Fruit fly (Drosophila melanogaster) whole organism, prepupa: ENCODE measurements around the gene CG14561.
A peak's percentile ranks its signal among the peaks of the same experiment; 100 is the strongest.

Experiments
- Blimp-1 ChIP-seq: fragments of 200-800 bp; sonication (Bioruptor generic); optimal IDR thresholded peaks from 3 replicates; lab custom pipeline; 2017; ENCODE audit warnings: missing biosample characterization, missing genetic modification characterization, mild to moderate bottlenecking, moderate library complexity, missing genetic modification reagents
- CG11294 ChIP-seq: fragments of 200-800 bp; sonication (Bioruptor generic); IDR thresholded peaks from 2 replicates; pipeline ENCODE4 v1.3.6; 2022; ENCODE audit warnings: missing biosample characterization, missing genetic modification characterization
- CG11902 ChIP-seq: fragments of 200-800 bp; sonication (Bioruptor generic); optimal IDR thresholded peaks from 3 replicates; lab custom pipeline; 2016; ENCODE audit warnings: missing biosample characterization, missing genetic modification characterization
- CG15336 ChIP-seq: fragments of 200-800 bp; sonication (Bioruptor generic); IDR thresholded peaks from 2 replicates; pipeline ENCODE4 v1.3.6; 2022; ENCODE audit warnings: missing biosample characterization, missing genetic modification characterization
- CG1621 ChIP-seq: fragments of 200-800 bp; sonication (Bioruptor generic); optimal IDR thresholded peaks from 3 replicates; lab custom pipeline; 2018; ENCODE audit warnings: missing biosample characterization, mild to moderate bottlenecking, missing genetic modification characterization
- CG16779 ChIP-seq: fragments of 200-800 bp; sonication (Bioruptor generic); optimal IDR thresholded peaks from 3 replicates; lab custom pipeline; 2017; ENCODE audit warnings: missing biosample characterization, mild to moderate bottlenecking, missing genetic modification characterization
- CG3032 ChIP-seq: fragments of 200-800 bp; optimal IDR thresholded peaks from 2 replicates; lab custom pipeline; 2019; ENCODE audit warnings: missing biosample characterization, mild to moderate bottlenecking, missing genetic modification characterization, moderate library complexity
- CG32006 ChIP-seq: fragments of 200-800 bp; sonication (Bioruptor generic); optimal IDR thresholded peaks from 3 replicates; lab custom pipeline; 2017; ENCODE audit warnings: missing biosample characterization, mild to moderate bottlenecking, missing genetic modification characterization
- CG3919 ChIP-seq: fragments of 200-800 bp; sonication (Bioruptor generic); optimal IDR thresholded peaks from 3 replicates; lab custom pipeline; 2016; ENCODE audit warnings: missing biosample characterization, missing genetic modification characterization
- CG4318 ChIP-seq: fragments of 200-800 bp; sonication (Bioruptor generic); optimal IDR thresholded peaks from 3 replicates; lab custom pipeline; 2017; ENCODE audit warnings: missing biosample characterization, mild to moderate bottlenecking, missing genetic modification characterization
- CG6163 ChIP-seq: fragments of 200-800 bp; sonication (Bioruptor generic); IDR thresholded peaks from 3 replicates; pipeline ENCODE4 v1.3.6; 2022; ENCODE audit warnings: missing biosample characterization, missing genetic modification characterization
- CG6276 ChIP-seq: fragments of 200-800 bp; sonication (Bioruptor generic); optimal IDR thresholded peaks from 2 replicates; lab custom pipeline; 2017; ENCODE audit warnings: missing biosample characterization, mild to moderate bottlenecking, missing genetic modification characterization
- CG6792 ChIP-seq: fragments of 200-800 bp; sonication (Bioruptor generic); optimal IDR thresholded peaks from 3 replicates; lab custom pipeline; 2016; ENCODE audit warnings: missing biosample characterization, missing genetic modification characterization
- CG6854 ChIP-seq: fragments of 200-800 bp; sonication (Bioruptor generic); optimal IDR thresholded peaks from 2 replicates; lab custom pipeline; 2017; ENCODE audit warnings: missing biosample characterization, mild to moderate bottlenecking, missing genetic modification characterization
- CG7368 ChIP-seq: fragments of 200-800 bp; sonication (Bioruptor generic); optimal IDR thresholded peaks from 3 replicates; lab custom pipeline; 2016; ENCODE audit warnings: missing biosample characterization, missing genetic modification characterization
- CG8119 ChIP-seq: fragments of 200-800 bp; sonication (Bioruptor generic); IDR thresholded peaks from 3 replicates; pipeline ENCODE4 v1.3.6; 2022; ENCODE audit warnings: missing biosample characterization, missing genetic modification characterization
- CG8319 ChIP-seq: fragments of 200-800 bp; sonication (Bioruptor generic); optimal IDR thresholded peaks from 3 replicates; lab custom pipeline; 2016; ENCODE audit warnings: missing biosample characterization, missing genetic modification characterization
- CG8632 ChIP-seq: fragments of 200-800 bp; sonication (Bioruptor generic); optimal IDR thresholded peaks from 3 replicates; lab custom pipeline; 2016; ENCODE audit warnings: missing biosample characterization, missing genetic modification characterization
- Eip75B ChIP-seq: fragments of 200-800 bp; sonication (Bioruptor generic); optimal IDR thresholded peaks from 3 replicates; lab custom pipeline; 2016; ENCODE audit warnings: missing biosample characterization, missing genetic modification characterization
- Eip93F ChIP-seq: fragments of 200-800 bp; sonication (Bioruptor generic); optimal IDR thresholded peaks from 2 replicates; lab custom pipeline; 2016; ENCODE audit warnings: missing biosample characterization, mild to moderate bottlenecking, missing genetic modification characterization
- Ets96B ChIP-seq: fragments of 200-800 bp; optimal IDR thresholded peaks from 2 replicates; lab custom pipeline; 2019; ENCODE audit warnings: missing biosample characterization, mild to moderate bottlenecking, missing genetic modification characterization, moderate library complexity
- Gug ChIP-seq: fragments of 200-800 bp; sonication (Bioruptor generic); IDR thresholded peaks from 2 replicates; pipeline ENCODE4 v1.3.6; 2022; ENCODE audit warnings: missing biosample characterization, missing genetic modification characterization
- Hr38 ChIP-seq: sonication (Bioruptor generic); optimal IDR thresholded peaks from 2 replicates; lab custom pipeline; 2016; ENCODE audit warnings: missing biosample characterization, missing genetic modification characterization
- Hr39 ChIP-seq: fragments of 200-800 bp; sonication (Bioruptor generic); optimal IDR thresholded peaks from 2 replicates; lab custom pipeline; 2016; ENCODE audit warnings: missing biosample characterization, missing genetic modification characterization
- Hr4 ChIP-seq: fragments of 200-800 bp; sonication (Bioruptor generic); optimal IDR thresholded peaks from 3 replicates; lab custom pipeline; 2016; ENCODE audit warnings: missing biosample characterization, missing genetic modification characterization
- Lpt ChIP-seq: fragments of 200-800 bp; sonication (Bioruptor generic); optimal IDR thresholded peaks from 3 replicates; lab custom pipeline; 2016; ENCODE audit warnings: missing biosample characterization, missing genetic modification characterization
- Smox ChIP-seq: fragments of 200-800 bp; sonication (Bioruptor generic); optimal IDR thresholded peaks from 3 replicates; lab custom pipeline; 2016; ENCODE audit warnings: missing biosample characterization, missing genetic modification characterization
- Sox14 ChIP-seq: fragments of 200-800 bp; sonication (Bioruptor generic); optimal IDR thresholded peaks from 3 replicates; lab custom pipeline; 2016; ENCODE audit warnings: missing biosample characterization, missing genetic modification characterization
- Sox15 ChIP-seq: fragments of 200-800 bp; sonication (Bioruptor generic); optimal IDR thresholded peaks from 3 replicates; lab custom pipeline; 2016; ENCODE audit warnings: missing biosample characterization, missing genetic modification characterization
- achi ChIP-seq: fragments of 200-800 bp; sonication (Bioruptor generic); optimal IDR thresholded peaks from 3 replicates; lab custom pipeline; 2016; ENCODE audit warnings: missing biosample characterization, missing genetic modification characterization
- acj6 ChIP-seq: fragments of 200-800 bp; sonication (Bioruptor generic); optimal IDR thresholded peaks from 3 replicates; lab custom pipeline; 2016; ENCODE audit warnings: missing biosample characterization, missing genetic modification characterization
- cyc ChIP-seq: fragments of 200-800 bp; sonication (Bioruptor generic); optimal IDR thresholded peaks from 3 replicates; lab custom pipeline; 2016; ENCODE audit warnings: missing biosample characterization, missing genetic modification characterization
- dsx ChIP-seq: fragments of 200-800 bp; optimal IDR thresholded peaks from 3 replicates; lab custom pipeline; 2019; ENCODE audit warnings: missing biosample characterization, mild to moderate bottlenecking, missing genetic modification characterization, moderate library complexity; ENCODE audit not compliant: poor library complexity, severe bottlenecking
- eg ChIP-seq: fragments of 200-800 bp; sonication (Bioruptor generic); IDR thresholded peaks from 3 replicates; pipeline ENCODE4 v1.3.6; 2022; ENCODE audit warnings: missing biosample characterization, missing genetic modification characterization
- esn ChIP-seq: fragments of 200-800 bp; sonication (Bioruptor generic); optimal IDR thresholded peaks from 2 replicates; lab custom pipeline; 2016; ENCODE audit warnings: missing biosample characterization, mild to moderate bottlenecking, missing genetic modification characterization, moderate library complexity
- fd59A ChIP-seq: fragments of 200-800 bp; sonication (Bioruptor generic); optimal IDR thresholded peaks from 2 replicates; lab custom pipeline; 2017; ENCODE audit warnings: missing biosample characterization, mild to moderate bottlenecking, missing genetic modification characterization, missing genetic modification reagents
- fd85E ChIP-seq: fragments of 200-800 bp; sonication (Bioruptor generic); optimal IDR thresholded peaks from 3 replicates; lab custom pipeline; 2016; ENCODE audit warnings: missing biosample characterization, missing genetic modification characterization
- fkh ChIP-seq: fragments of 200-800 bp; sonication (Bioruptor generic); optimal IDR thresholded peaks from 3 replicates; lab custom pipeline; 2017; ENCODE audit warnings: missing biosample characterization, mild to moderate bottlenecking, missing genetic modification characterization, moderate library complexity
- net ChIP-seq: fragments of 200-800 bp; sonication (Bioruptor generic); optimal IDR thresholded peaks from 3 replicates; lab custom pipeline; 2016; ENCODE audit warnings: missing biosample characterization, missing genetic modification characterization
- spab ChIP-seq: fragments of 200-800 bp; sonication (Bioruptor generic); optimal IDR thresholded peaks from 2 replicates; lab custom pipeline; 2017; ENCODE audit warnings: missing biosample characterization, mild to moderate bottlenecking, missing genetic modification characterization, missing genetic modification reagents
- ss ChIP-seq, 2 experiments: fragments of 200-800 bp; sonication (Bioruptor generic); optimal IDR thresholded peaks; 2 replicates in 1 of 2; 3 replicates in 1 of 2; lab custom pipeline; 2017 to 2018; ENCODE audit warnings: mild to moderate bottlenecking in 2 of 2, missing biosample characterization in 2 of 2, missing genetic modification characterization in 2 of 2, moderate library complexity in 1 of 2
- svp ChIP-seq: fragments of 200-800 bp; sonication (Bioruptor generic); peaks from one replicate; lab custom pipeline; 2016; ENCODE audit warnings: missing biosample characterization, missing genetic modification characterization
- topi ChIP-seq: fragments of 200-800 bp; sonication (Bioruptor generic); optimal IDR thresholded peaks from 3 replicates; lab custom pipeline; 2016; ENCODE audit warnings: missing biosample characterization, missing genetic modification characterization
- vri ChIP-seq: fragments of 200-800 bp; sonication (Bioruptor generic); optimal IDR thresholded peaks from 3 replicates; lab custom pipeline; 2016; ENCODE audit warnings: missing biosample characterization, mild to moderate bottlenecking, missing genetic modification characterization

The CG14561 gene

DNA sequence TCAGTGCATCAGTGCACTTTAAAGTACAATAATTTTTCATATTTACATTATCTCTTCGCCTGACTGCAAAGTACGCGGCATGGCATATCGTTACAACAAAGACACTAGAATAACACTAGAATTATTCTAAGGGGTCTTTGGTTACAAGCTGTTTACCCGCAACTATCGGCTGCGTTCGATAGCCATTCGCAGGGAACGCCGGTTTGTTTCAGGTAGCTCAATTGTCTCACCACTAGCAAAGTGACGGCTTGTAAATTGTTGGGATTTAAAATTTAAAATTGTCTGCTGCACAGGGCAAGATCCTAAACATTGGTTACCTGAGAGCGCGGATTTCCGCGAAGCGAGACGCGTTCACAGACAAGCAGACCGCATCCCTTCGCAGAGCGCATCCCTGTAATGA, at the start of gene CG14561:
CG14561 (plus strand) TSS at position 214 of the 400 bp plus-strand sequence.
- TF ChIP-seq dsx (peak; percentile 35), CG11902 (no peak), CG1621 (no peak), CG32006 (GFP tag; lab: Kevin White, UChicago) (no peak), CG8319 (GFP tag; lab: Kevin White, UChicago) (peak; percentile 18), ss (GFP tag; optimal IDR thresholded peaks at IDR 0.05; lab: Kevin White, UChicago) (no peak), Hr4 (GFP tag; lab: Kevin White, UChicago) (no peak), CG6854 (GFP tag; lab: Kevin White, UChicago) (no peak), CG3032 (tag; lab: Kevin White, UChicago) (no peak), Blimp-1 (GFP tag; lab: Kevin White, UChicago) (no peak), svp (GFP tag; lab: Kevin White, UChicago) (peak; percentile 47), fd85E (GFP tag; lab: Kevin White, UChicago) (no peak), net (no peak), Eip93F (GFP tag; lab: Kevin White, UChicago) (no peak), CG16779 (no peak), Ets96B (tag; lab: Kevin White, UChicago) (no peak), CG7368 (GFP tag; lab: Kevin White, UChicago) (no peak), CG6792 (GFP tag; lab: Kevin White, UChicago) (no peak), topi (no peak), CG15336 (no peak), CG8632 (GFP tag; lab: Kevin White, UChicago) (no peak), fd59A (no peak), vri (GFP tag; lab: Kevin White, UChicago) (no peak), Sox14 (GFP tag; lab: Kevin White, UChicago) (peak; percentile 42), CG3919 (no peak), achi (GFP tag; lab: Kevin White, UChicago) (peak; percentile 95), spab (GFP tag; lab: Kevin White, UChicago) (no peak), fkh (peak; percentile 81), Smox (GFP tag; lab: Kevin White, UChicago) (no peak), eg (GFP tag; lab: Robert Waterston, UW) (no peak), CG8119 (GFP tag; lab: Robert Waterston, UW) (no peak), Eip75B (GFP tag; lab: Kevin White, UChicago) (no peak), acj6 (GFP tag; lab: Kevin White, UChicago) (no peak)

DNA sequence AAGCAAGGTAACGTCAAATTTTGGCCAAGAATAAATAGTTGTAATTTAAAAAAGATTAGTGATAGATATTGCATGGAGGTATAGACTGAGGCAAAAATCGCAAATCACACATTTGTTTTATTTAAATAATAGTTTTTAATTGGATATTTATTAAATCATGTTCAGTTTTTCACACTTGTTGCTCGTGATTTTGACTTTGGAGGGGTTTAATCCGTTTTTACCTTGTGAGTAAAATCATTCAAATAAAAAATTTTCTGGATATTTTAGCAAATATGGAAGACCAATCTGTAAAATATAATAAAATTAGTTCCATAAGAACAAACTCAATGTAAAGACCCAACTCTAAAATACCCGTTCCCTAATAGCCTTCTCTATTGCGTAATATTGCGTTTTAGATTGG, 37.5 kb upstream of the CG14561 start, which contains the start of gene CG7140:
CG7140 (minus strand) TSS at position 101 of the 400 bp plus-strand sequence.
- no peak for TF ChIP-seq Lpt
- no peak for TF ChIP-seq CG8119 (GFP tag; lab: Robert Waterston, UW)
- TF ChIP-seq net, result no peak
- TF ChIP-seq cyc, result no peak
- TF ChIP-seq Smox (GFP tag; lab: Kevin White, UChicago), result no peak
- no peak for TF ChIP-seq Hr39 (GFP tag; lab: Kevin White, UChicago)
- no peak for TF ChIP-seq ss (GFP tag; optimal IDR thresholded peaks at IDR 0.05; lab: Kevin White, UChicago)
- TF ChIP-seq CG3919, result no peak
- TF ChIP-seq svp (GFP tag; lab: Kevin White, UChicago), result no peak
- TF ChIP-seq CG16779, result no peak
- TF ChIP-seq dsx, result no peak
- TF ChIP-seq CG6163, result no peak
- TF ChIP-seq CG3032 (tag; lab: Kevin White, UChicago), result no peak
- TF ChIP-seq Eip93F (GFP tag; lab: Kevin White, UChicago), result no peak
- no peak for TF ChIP-seq Hr38 (GFP tag; lab: Kevin White, UChicago)

DNA sequence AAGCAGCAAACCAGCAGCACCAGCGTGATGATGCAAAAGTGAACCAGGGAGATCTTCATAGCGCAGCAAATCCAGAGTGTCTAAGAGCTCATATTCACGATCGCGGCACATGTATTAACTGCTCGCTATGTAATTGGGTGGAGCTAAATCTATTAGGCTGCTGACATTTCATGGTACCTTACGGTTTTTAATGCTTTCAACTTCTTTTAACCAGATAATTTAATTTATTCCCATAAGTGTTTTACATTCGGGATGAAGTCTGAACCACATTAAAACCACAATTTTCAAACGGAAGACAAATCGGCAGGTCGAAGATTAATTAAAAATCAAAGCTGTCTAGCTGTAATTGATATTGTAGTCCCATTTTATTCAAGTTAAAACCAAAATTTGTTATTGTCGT, 36.0 kb upstream of the CG14561 start, which contains the start of gene CG43392:
CG43392 (minus strand) TSS at position 101 of the 400 bp plus-strand sequence.
- TF ChIP-seq CG11294 (GFP tag; lab: Robert Waterston, UW) (no peak), CG6276 (no peak), Sox15 (GFP tag; lab: Kevin White, UChicago) (no peak), Gug (GFP tag; lab: Robert Waterston, UW) (no peak), Sox14 (GFP tag; lab: Kevin White, UChicago) (no peak), CG4318 (GFP tag; lab: Kevin White, UChicago) (no peak), Eip93F (GFP tag; lab: Kevin White, UChicago) (no peak), CG6163 (no peak), spab (GFP tag; lab: Kevin White, UChicago) (no peak), esn (GFP tag; lab: Kevin White, UChicago) (no peak)
